Worm (Caenorhabditis elegans) whole organism, mixed stage, embryonic: Measurements from ENCODE around the gene Y41G9A.6.

Source experiments
- M03D4.4 ChIP-seq: sonication (generic microtip); optimal IDR thresholded peaks from 2 replicates; lab custom pipeline; 2017; ENCODE audit warnings: mild to moderate bottlenecking, missing genetic modification characterization, missing compliant biosample characterization
- bed-3 ChIP-seq: fragments of 200-800 bp; sonication (Bioruptor generic); optimal IDR thresholded peaks from 3 replicates; lab custom pipeline; 2018; ENCODE audit warnings: mild to moderate bottlenecking, missing genetic modification characterization, moderate library complexity, missing compliant biosample characterization
- blmp-1 ChIP-seq: fragments of 150-350 bp; optimal IDR thresholded peaks from 2 replicates; lab custom pipeline; 2014; ENCODE audit warnings: missing biosample characterization, missing genetic modification characterization
- ceh-39 ChIP-seq: fragments of 150-350 bp; optimal IDR thresholded peaks from 2 replicates; lab custom pipeline; 2014; ENCODE audit warnings: missing biosample characterization, missing genetic modification characterization
- ceh-43 ChIP-seq: fragments of 200-800 bp; sonication (Bioruptor generic); optimal IDR thresholded peaks from 2 replicates; lab custom pipeline; 2018; ENCODE audit warnings: mild to moderate bottlenecking, missing genetic modification characterization, moderate library complexity, missing compliant biosample characterization
- ces-1 ChIP-seq: fragments of 150-350 bp; optimal IDR thresholded peaks from 2 replicates; lab custom pipeline; 2014; ENCODE audit warnings: missing biosample characterization, missing genetic modification reagents, missing genetic modification characterization
- cnd-1 ChIP-seq: fragments of 200-800 bp; sonication (Bioruptor generic); optimal IDR thresholded peaks from 2 replicates; lab custom pipeline; 2018; ENCODE audit warnings: mild to moderate bottlenecking, missing genetic modification characterization, missing compliant biosample characterization
- elt-1 ChIP-seq: sonication (generic microtip); optimal IDR thresholded peaks from 2 replicates; lab custom pipeline; 2017; ENCODE audit warnings: missing genetic modification characterization, mild to moderate bottlenecking, missing compliant biosample characterization, antibody characterized with exemption, moderate library complexity, borderline replicate concordance; ENCODE audit not compliant: insufficient read depth
- elt-3 ChIP-seq: fragments of 150-350 bp; optimal IDR thresholded peaks from 2 replicates; lab custom pipeline; 2014; ENCODE audit warnings: missing biosample characterization, missing genetic modification characterization
- flh-1 ChIP-seq: fragments of 200-800 bp; sonication (Bioruptor generic); optimal IDR thresholded peaks from 2 replicates; lab custom pipeline; 2018; ENCODE audit warnings: mild to moderate bottlenecking, missing genetic modification characterization, moderate library complexity, missing compliant biosample characterization
- ham-2 ChIP-seq: fragments of 200-800 bp; sonication (Bioruptor generic); optimal IDR thresholded peaks from 2 replicates; lab custom pipeline; 2018; ENCODE audit warnings: mild to moderate bottlenecking, missing genetic modification characterization, missing compliant biosample characterization
- hlh-1 ChIP-seq: fragments of 150-350 bp; optimal IDR thresholded peaks from 2 replicates; lab custom pipeline; 2014; ENCODE audit warnings: missing biosample characterization, missing genetic modification reagents, missing genetic modification characterization
- lin-32 ChIP-seq: fragments of 200-800 bp; sonication (Bioruptor generic); optimal IDR thresholded peaks from 2 replicates; lab custom pipeline; 2018; ENCODE audit warnings: mild to moderate bottlenecking, missing genetic modification characterization, missing compliant biosample characterization
- lsy-2 ChIP-seq: fragments of 150-350 bp; optimal IDR thresholded peaks from 2 replicates; lab custom pipeline; 2014; ENCODE audit warnings: missing biosample characterization, missing genetic modification characterization
- mab-5 ChIP-seq: fragments of 150-350 bp; optimal IDR thresholded peaks from 2 replicates; lab custom pipeline; 2014; ENCODE audit warnings: missing biosample characterization, missing genetic modification characterization
- mep-1 ChIP-seq: fragments of 150-350 bp; optimal IDR thresholded peaks from 2 replicates; lab custom pipeline; 2017; ENCODE audit warnings: missing biosample characterization, missing genetic modification reagents, missing genetic modification characterization, inconsistent platforms
- mls-2 ChIP-seq: sonication (generic microtip); optimal IDR thresholded peaks from 2 replicates; lab custom pipeline; 2016; ENCODE audit warnings: mild to moderate bottlenecking, missing genetic modification characterization, moderate library complexity, missing compliant biosample characterization
- nhr-2 ChIP-seq: fragments of 150-350 bp; optimal IDR thresholded peaks from 2 replicates; lab custom pipeline; 2014; ENCODE audit warnings: missing biosample characterization, missing genetic modification characterization
- nhr-237 ChIP-seq: fragments of 150-350 bp; optimal IDR thresholded peaks from 2 replicates; lab custom pipeline; 2014; ENCODE audit warnings: missing biosample characterization, missing genetic modification characterization
- nhr-28 ChIP-seq: fragments of 150-350 bp; optimal IDR thresholded peaks from 2 replicates; lab custom pipeline; 2014; ENCODE audit warnings: missing biosample characterization, missing genetic modification characterization
- nhr-76 ChIP-seq: sonication (generic microtip); optimal IDR thresholded peaks from 2 replicates; lab custom pipeline; 2017; ENCODE audit warnings: missing biosample characterization, missing genetic modification characterization
- pha-4 ChIP-seq: fragments of 150-350 bp; optimal IDR thresholded peaks from 2 replicates; lab custom pipeline; 2018; ENCODE audit warnings: missing biosample characterization, missing genetic modification reagents, missing genetic modification characterization
- snpc-4 ChIP-seq: fragments of 150-350 bp; optimal IDR thresholded peaks from 2 replicates; lab custom pipeline; 2014; ENCODE audit warnings: missing biosample characterization, missing genetic modification characterization
- sptf-1 ChIP-seq: sonication (generic microtip); optimal IDR thresholded peaks from 2 replicates; lab custom pipeline; 2017; ENCODE audit warnings: mild to moderate bottlenecking, missing genetic modification characterization, moderate library complexity, missing compliant biosample characterization
- unc-120 ChIP-seq: sonication (generic microtip); optimal IDR thresholded peaks from 2 replicates; lab custom pipeline; 2017; ENCODE audit warnings: missing genetic modification characterization, missing compliant biosample characterization; ENCODE audit not compliant: poor library complexity, severe bottlenecking
- unc-62 ChIP-seq: fragments of 150-350 bp; optimal IDR thresholded peaks from 2 replicates; lab custom pipeline; 2014; ENCODE audit warnings: missing biosample characterization, missing genetic modification reagents, missing genetic modification characterization
- zip-8 ChIP-seq: fragments of 150-350 bp; optimal IDR thresholded peaks from 2 replicates; lab custom pipeline; 2014; ENCODE audit warnings: missing biosample characterization, missing genetic modification characterization
- ztf-11 ChIP-seq: fragments of 150-350 bp; optimal IDR thresholded peaks from 2 replicates; lab custom pipeline; 2014; ENCODE audit warnings: missing biosample characterization, missing genetic modification characterization

The Y41G9A.6 gene

DNA sequence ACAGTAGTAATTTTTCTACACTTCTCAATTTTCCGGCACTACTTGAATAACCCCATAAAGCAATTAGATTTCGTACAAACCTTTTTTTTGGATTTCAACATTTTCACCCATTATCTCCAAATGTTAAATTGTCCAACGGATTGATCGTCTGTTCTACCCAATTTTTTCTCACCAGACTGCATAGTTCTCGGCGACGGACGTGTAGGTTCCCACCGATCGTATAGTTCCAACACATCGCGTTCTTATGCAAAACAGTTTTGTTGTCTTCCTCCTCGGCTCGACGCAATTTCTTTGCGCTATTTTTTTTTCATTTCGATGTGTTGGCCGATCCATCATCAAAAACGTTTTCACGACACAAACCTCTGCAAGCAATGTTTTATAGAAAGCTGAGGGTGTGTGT is at the start of gene Y41G9A.6:
Gene Y41G9A.6 (minus strand): TSS at position 101 of the 400 bp plus-strand sequence.
- TF ChIP-seq zip-8 (no peak), mep-1 (tag; lab: Kevin White, UChicago) (no peak), hlh-1 (tag; lab: Kevin White, UChicago) (no peak), lin-32 (GFP tag; lab: Kevin White, UChicago) (no peak), nhr-76 (no peak), ham-2 (no peak), cnd-1 (no peak), lsy-2 (tag; lab: Kevin White, UChicago) (no peak), unc-62 (GFP tag; lab: Kevin White, UChicago) (no peak), pha-4 (tag; lab: Kevin White, UChicago) (no peak), M03D4.4 (no peak), sptf-1 (tag; lab: Kevin White, UChicago) (no peak), elt-3 (tag; lab: Kevin White, UChicago) (no peak), nhr-28 (tag; lab: Kevin White, UChicago) (no peak), nhr-2 (tag; lab: Kevin White, UChicago) (no peak)

DNA sequence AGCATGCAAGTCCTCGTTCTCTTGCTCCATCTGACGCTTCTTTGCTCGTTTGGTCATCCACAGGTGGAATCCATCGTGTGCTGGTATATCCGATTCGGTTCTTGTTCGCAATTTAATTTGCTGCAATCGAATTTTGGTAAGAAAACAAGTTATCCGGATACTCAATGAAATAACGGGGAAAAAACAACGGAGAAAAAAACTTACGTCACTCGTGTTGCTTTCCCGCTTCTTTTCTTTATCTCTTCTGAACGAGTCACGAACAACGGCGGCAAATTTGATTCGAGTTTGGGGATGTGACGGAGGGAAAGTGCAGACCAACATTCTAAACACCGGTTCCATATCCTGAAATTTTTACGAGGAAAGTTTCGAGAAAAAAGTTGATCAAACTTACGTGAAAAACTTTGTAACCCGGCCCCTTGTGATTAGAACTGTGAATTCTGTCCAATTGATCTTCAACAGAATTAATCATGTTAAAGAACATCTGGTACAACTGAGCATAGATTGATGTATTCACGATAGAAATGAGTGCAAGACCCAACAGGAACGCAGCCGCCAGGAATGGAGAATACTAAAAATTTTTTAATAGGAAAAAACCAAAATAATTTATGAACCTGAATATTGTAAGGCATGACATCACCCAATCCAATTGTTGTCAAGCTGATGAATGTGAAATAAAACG is 47.9 kb upstream of the Y41G9A.6 start:
- TF ChIP-seq lsy-2 (tag; lab: Kevin White, UChicago) (no peak), ces-1 (GFP tag; lab: Kevin White, UChicago) (peak; percentile 26)

DNA sequence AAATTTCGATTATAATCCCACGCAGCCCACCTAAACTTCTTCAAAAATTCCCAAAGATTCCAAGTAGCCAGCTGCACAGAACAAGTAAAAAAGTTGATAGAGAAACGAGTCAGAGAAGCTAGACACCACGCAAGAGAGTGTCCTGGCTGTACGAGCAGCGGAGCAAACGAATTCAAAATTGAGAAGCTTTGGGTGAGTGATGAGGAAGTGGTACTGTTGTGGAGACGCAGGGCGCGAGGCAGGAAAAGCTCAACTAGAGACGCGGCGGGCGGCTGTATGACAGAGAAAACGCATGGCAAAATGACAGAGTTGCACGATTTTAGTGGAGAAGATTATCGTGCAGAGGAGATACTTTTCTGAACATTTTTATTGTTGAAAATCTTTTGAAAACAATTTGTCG is 45.6 kb upstream of the Y41G9A.6 start:
- no peak for TF ChIP-seq hlh-1 (tag; lab: Kevin White, UChicago)
- TF ChIP-seq nhr-28 (tag; lab: Kevin White, UChicago) = no peak
- TF ChIP-seq sptf-1 (tag; lab: Kevin White, UChicago) = no peak
- TF ChIP-seq ces-1 (GFP tag; lab: Kevin White, UChicago) = peak; percentile 85
- no peak for TF ChIP-seq elt-1
- no peak for TF ChIP-seq snpc-4 (tag; lab: Kevin White, UChicago)
- TF ChIP-seq unc-62 (GFP tag; lab: Kevin White, UChicago) = peak; percentile 36
- TF ChIP-seq flh-1 (GFP tag; lab: Kevin White, UChicago) = no peak
- TF ChIP-seq ztf-11 = no peak
- no peak for TF ChIP-seq nhr-2 (tag; lab: Kevin White, UChicago)
- TF ChIP-seq ceh-39 (tag; lab: Kevin White, UChicago) = no peak
- no peak for TF ChIP-seq M03D4.4
- TF ChIP-seq mls-2 (tag; lab: Kevin White, UChicago) = no peak
- no peak for TF ChIP-seq ham-2

DNA sequence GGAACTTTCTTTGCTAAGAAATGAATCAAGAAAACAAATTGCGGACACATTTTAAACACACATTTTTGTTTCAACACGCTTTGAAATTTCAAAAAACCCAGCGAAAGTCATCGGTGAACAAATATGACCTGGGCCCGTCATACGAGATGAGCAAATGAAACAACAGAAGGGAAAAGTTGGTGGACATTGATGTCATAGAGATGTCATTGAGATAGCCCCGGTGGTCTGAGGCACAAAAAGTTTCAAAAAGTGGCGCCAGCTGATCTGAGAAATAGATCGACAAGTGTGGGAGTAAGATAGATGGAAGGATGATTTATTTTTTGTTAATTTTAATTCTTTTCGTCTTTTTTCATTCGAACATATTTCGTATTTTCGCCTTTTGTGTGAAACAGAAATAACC is 45.1 kb upstream of the Y41G9A.6 start:
- TF ChIP-seq mab-5 (no peak), nhr-76 (no peak), hlh-1 (tag; lab: Kevin White, UChicago) (no peak), ztf-11 (no peak), nhr-28 (tag; lab: Kevin White, UChicago) (no peak)

DNA sequence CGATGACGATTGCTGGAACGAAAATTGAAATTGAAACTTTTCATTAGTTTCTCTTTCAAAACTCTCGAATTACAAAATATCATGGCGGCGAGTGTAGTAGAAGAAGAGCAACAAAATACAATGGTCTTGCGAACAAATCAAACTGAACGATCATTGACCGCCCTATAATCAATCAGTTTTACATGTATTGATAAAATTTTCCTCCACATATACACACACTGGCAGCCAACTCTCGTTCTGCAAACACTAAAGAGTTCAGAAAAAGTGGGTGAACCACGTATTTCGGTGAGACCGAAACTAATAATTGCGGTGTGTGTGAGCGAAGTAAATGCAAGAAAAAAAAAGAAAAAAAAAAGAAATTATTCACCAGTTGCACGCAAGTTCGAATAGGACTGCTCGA is 43.6 kb upstream of the Y41G9A.6 start:
- no peak for TF ChIP-seq nhr-2 (tag; lab: Kevin White, UChicago)
- no peak for TF ChIP-seq ham-2
- TF ChIP-seq hlh-1 (tag; lab: Kevin White, UChicago) = no peak
- TF ChIP-seq elt-3 (tag; lab: Kevin White, UChicago) = no peak
- no peak for TF ChIP-seq nhr-237
- TF ChIP-seq unc-120 (tag; lab: Kevin White, UChicago) = no peak

DNA sequence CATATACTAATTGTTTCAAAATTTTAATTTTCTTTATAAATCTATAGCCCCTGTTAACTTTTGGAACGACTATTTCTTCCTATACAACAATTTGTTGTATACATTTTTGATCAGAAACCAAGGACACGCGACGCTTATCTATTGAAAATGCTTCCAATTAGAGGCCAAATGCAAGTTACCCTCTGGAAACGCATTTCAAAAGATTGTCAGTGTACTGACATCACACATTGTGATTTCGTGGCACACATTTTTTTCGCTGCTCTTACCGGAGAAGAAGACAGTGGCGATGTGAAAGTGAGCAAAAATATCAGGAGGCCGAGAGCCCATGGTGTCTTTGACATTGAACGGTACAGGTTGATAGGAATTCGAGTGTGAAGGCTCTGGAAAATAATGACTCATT is 41.9 kb upstream of the Y41G9A.6 start, which contains the start of gene cnnm-3:
Gene cnnm-3 (minus strand): TSS at position 382 of the 400 bp plus-strand sequence.
- TF ChIP-seq blmp-1 (no peak), nhr-28 (tag; lab: Kevin White, UChicago) (no peak), ceh-43 (GFP tag; lab: Kevin White, UChicago) (no peak), nhr-76 (no peak), nhr-2 (tag; lab: Kevin White, UChicago) (no peak), bed-3 (no peak)
